Fruit fly (Drosophila melanogaster): ENCODE results near the gene CG10013.

The CG10013 gene

DNA sequence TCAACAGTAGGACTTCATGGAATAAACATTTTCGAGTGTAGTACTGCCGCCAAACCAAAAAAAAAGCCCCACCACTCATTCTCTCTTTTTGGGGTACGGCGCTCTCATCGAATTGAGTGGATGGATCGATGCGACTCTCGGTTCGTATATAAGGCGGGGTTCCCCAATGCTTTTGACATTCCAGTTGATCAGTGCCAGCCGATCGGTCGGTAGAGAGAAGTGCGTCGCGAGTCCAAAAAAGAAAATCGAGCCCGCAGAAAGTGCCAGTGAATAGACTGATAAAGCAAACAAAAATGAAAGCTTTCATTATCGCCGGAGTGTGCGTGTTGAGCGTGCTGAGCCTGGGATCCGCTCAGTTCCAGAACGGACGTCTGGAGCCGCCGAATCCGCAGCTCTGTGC, 36.5 kb downstream of the CG10013 start, which contains the start of gene CG4115 (continued):
- TF ChIP-seq exex (tag; optimal IDR thresholded peaks at IDR 0.05) (no peak), CG13287 (GFP tag; IDR thresholded peaks at IDR 0.05; ENCODE audit: partially characterized antibody) (peak; percentile 24; the same call in 1 of the 2 replicates), CG1024 (GFP tag; IDR thresholded peaks at IDR 0.05) (no peak), NC2β (GFP tag; optimal IDR thresholded peaks at IDR 0.05) (no peak), Opbp (GFP tag; IDR thresholded peaks at IDR 0.05; ENCODE audit: partially characterized antibody) (0 out of 3 replicates have a peak, but pooled peaks have one; percentile 4), Med (GFP tag) (peak; percentile 66), CG14710 (tag; optimal IDR thresholded peaks at IDR 0.05) (no peak), stc (GFP tag; IDR thresholded peaks at IDR 0.05) (0 out of 2 replicates have a peak, but pooled peaks have one; percentile 10), ATbp (GFP tag; optimal IDR thresholded peaks at IDR 0.05) (no peak), CG12155 (GFP tag; optimal IDR thresholded peaks at IDR 0.05) (no peak), z (GFP tag; IDR thresholded peaks at IDR 0.05) (peak; percentile 80), en (GFP tag; optimal IDR thresholded peaks at IDR 0.05) (no peak), sc (optimal IDR thresholded peaks at IDR 0.05) (no peak), sc (GFP tag; optimal IDR thresholded peaks at IDR 0.05) (no peak), Asciz (GFP tag; optimal IDR thresholded peaks at IDR 0.05) (no peak), CG15696 (tag; optimal IDR thresholded peaks at IDR 0.05) (no peak), CG4707 (GFP tag; optimal IDR thresholded peaks at IDR 0.05) (no peak), sqz (GFP tag; optimal IDR thresholded peaks at IDR 0.05) (peak; percentile 40), rib (GFP tag; IDR thresholded peaks at IDR 0.05) (0 out of 2 replicates have a peak, but pooled peaks have one; percentile 21), ewg (GFP tag; optimal IDR thresholded peaks at IDR 0.05) (no peak), Trl (optimal IDR thresholded peaks at IDR 0.05) (peak; percentile 7 to 32), Trl (GFP tag; optimal IDR thresholded peaks at IDR 0.05) (no peak), ssp (GFP tag; IDR thresholded peaks at IDR 0.05) (no peak), gce (GFP tag; IDR thresholded peaks at IDR 0.05) (0 out of 3 replicates have a peak, but pooled peaks have one; percentile 15), onecut (GFP tag; IDR thresholded peaks at IDR 0.05) (peak; percentile 67), bowl (GFP tag; IDR thresholded peaks at IDR 0.05) (no peak), ci (GFP tag; IDR thresholded peaks at IDR 0.05) (0 out of 3 replicates have a peak, but pooled peaks have one; percentile 49), zen (tag; optimal IDR thresholded peaks at IDR 0.05) (no peak), ham (GFP tag; IDR thresholded peaks at IDR 0.05) (peak; percentile 29; the same call in 1 of the 2 replicates)

DNA sequence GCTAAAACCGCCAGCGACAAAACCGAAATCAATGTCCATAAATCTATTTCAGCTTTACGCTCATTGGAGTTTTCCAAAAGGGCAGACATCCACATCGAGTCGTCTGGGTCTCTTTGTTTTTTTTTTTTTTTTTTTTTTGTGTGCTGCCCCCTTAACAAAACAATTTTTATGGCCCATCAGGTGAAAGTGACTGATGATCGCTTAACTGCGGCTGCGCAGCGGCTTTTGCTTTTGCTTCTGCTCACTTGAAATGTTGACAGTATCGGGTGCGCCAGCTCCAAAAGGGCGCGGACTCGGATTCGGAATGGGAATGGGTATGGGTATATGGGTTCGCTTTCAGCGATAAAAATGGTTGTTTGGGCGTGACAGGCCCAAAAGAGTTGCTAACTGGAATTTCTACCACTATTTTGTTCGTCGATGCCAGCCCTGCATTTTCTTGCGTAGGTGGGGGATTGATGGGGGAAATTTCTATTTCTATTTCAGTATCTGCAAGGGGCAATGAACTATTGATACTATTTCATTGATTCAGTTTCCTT, 38.7 kb downstream of the CG10013 start:
- TF ChIP-seq ab (GFP tag; optimal IDR thresholded peaks at IDR 0.05) (no peak), CG12391 (tag; optimal IDR thresholded peaks at IDR 0.05) (no peak), CG14050 (GFP tag; IDR thresholded peaks at IDR 0.05) (no peak), CG1233 (GFP tag; optimal IDR thresholded peaks at IDR 0.05) (no peak), abd-A (tag; optimal IDR thresholded peaks at IDR 0.05) (peak; percentile 33), oc (tag; optimal IDR thresholded peaks at IDR 0.05) (peak; percentile 32), zf30C (GFP tag; optimal IDR thresholded peaks at IDR 0.05) (no peak), vfl (GFP tag; optimal IDR thresholded peaks at IDR 0.05) (no peak), Mrtf (GFP tag; IDR thresholded peaks at IDR 0.05) (no peak), kni (GFP tag; optimal IDR thresholded peaks at IDR 0.05) (peak; percentile 92), Awh (GFP tag; IDR thresholded peaks at IDR 0.05) (0 out of 2 replicates have a peak, but pooled peaks have one; percentile 21), CG17802 (tag; optimal IDR thresholded peaks at IDR 0.05) (no peak), Mes4 (GFP tag; optimal IDR thresholded peaks at IDR 0.05) (no peak), CG4404 (GFP tag; IDR thresholded peaks at IDR 0.05) (no peak), CG2116 (GFP tag; optimal IDR thresholded peaks at IDR 0.05) (no peak), HLH4C (GFP tag; IDR thresholded peaks at IDR 0.05; ENCODE audit: partially characterized antibody) (no peak), H2.0 (GFP tag; IDR thresholded peaks at IDR 0.05) (no peak), Doc2 (GFP tag; IDR thresholded peaks at IDR 0.05) (no peak), CG8944 (GFP tag; optimal IDR thresholded peaks at IDR 0.05) (no peak), run (tag; optimal IDR thresholded peaks at IDR 0.05) (no peak), Mad (GFP tag; optimal IDR thresholded peaks at IDR 0.05) (no peak), D19B (GFP tag; optimal IDR thresholded peaks at IDR 0.05) (no peak), MBD-R2 (GFP tag; IDR thresholded peaks at IDR 0.05) (no peak), CG4730 (GFP tag; IDR thresholded peaks at IDR 0.05) (no peak)
